Worm (Caenorhabditis elegans): Measurements from ENCODE around the gene scl-13.

DNA sequence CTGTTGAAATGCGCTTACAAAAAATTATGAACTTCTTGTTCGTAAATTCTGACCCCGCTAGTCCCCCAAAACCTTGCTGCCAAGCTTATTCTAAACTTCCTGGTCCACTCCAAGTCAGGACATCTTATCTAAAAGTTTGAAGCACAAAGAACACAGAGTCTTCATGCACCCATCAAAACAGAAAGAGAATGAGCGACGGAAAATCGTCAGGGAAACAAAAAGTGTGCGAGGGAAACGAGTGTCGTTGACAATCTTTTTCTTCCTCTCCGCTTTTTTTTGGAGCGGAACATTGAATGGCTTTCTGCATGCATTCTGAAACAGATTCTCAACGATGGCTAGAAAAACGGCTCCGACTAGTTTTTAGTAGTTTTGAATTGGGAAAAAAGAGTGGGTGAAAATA is 13.7 kb upstream of the scl-13 start:
- TF ChIP-seq scrt-1 (GFP tag; IDR thresholded peaks at IDR 0.05) (no peak), tbx-11 (GFP tag; IDR thresholded peaks at IDR 0.05) (no peak), ceh-13 (GFP tag; optimal IDR thresholded peaks at IDR 0.05) (no peak), tra-4 (tag; optimal IDR thresholded peaks at IDR 0.05) (no peak), hmg-4 (GFP tag; optimal IDR thresholded peaks at IDR 0.05) (no peak), ama-1 (optimal IDR thresholded peaks at IDR 0.05) (no peak), hnd-1 (tag; optimal IDR thresholded peaks at IDR 0.05) (no peak), B0310.2 (tag; optimal IDR thresholded peaks at IDR 0.05) (no peak), pes-1 (GFP tag; IDR thresholded peaks at IDR 0.05) (no peak), aly-1 (tag; optimal IDR thresholded peaks at IDR 0.05) (no peak), flt-1 (GFP tag; IDR thresholded peaks at IDR 0.05) (no peak), ets-7 (tag; optimal IDR thresholded peaks at IDR 0.05) (no peak)

All from whole organism, early embryonic.